Fruit fly (Drosophila melanogaster) Kc167 (cell line): Measurements from ENCODE around the gene Mt2.

Experiments
- Myc ChIP-seq: fragments of >200 bp; optimal IDR thresholded peaks from 2 replicates; lab custom pipeline; 2017; ENCODE audit warnings: missing external identifiers
- Sin3A ChIP-seq: fragments of >200 bp; optimal IDR thresholded peaks from 2 replicates; lab custom pipeline; 2018; ENCODE audit warnings: missing external identifiers
- h ChIP-seq: fragments of >200 bp; optimal IDR thresholded peaks from 3 replicates; lab custom pipeline; 2018; ENCODE audit warnings: missing external identifiers
- insv ChIP-seq: fragments of >200 bp; optimal IDR thresholded peaks from 3 replicates; lab custom pipeline; 2018; ENCODE audit warnings: missing external identifiers
- psq ChIP-seq: fragments of >200 bp; optimal IDR thresholded peaks from 2 replicates; lab custom pipeline; 2017; ENCODE audit warnings: missing external identifiers

dm6 chr2L:12142439-12142838, 46.1 kb downstream of the Mt2 start, which contains the start of gene CG31760:
- TF ChIP-seq Myc (lab: Kevin White, UChicago) (no peak), insv (lab: Kevin White, UChicago) (no peak), Sin3A (lab: Kevin White, UChicago) (no peak), h (lab: Kevin White, UChicago) (no peak), psq (lab: Kevin White, UChicago) (no peak)
